Fruit fly (Drosophila melanogaster) whole organism, pupa: ENCODE measurements around the gene Hasp.
A peak's percentile ranks its signal among the peaks of the same experiment; 100 is the strongest.

Experiments
- CG10348 ChIP-seq: fragments of 200-800 bp; sonication (Bioruptor generic); IDR thresholded peaks from 2 replicates; pipeline ENCODE4 v1.3.6; 2022; ENCODE audit warnings: missing biosample characterization, missing genetic modification characterization
- CG12605 ChIP-seq: fragments of 200-800 bp; sonication (Bioruptor generic); IDR thresholded peaks from 2 replicates; pipeline ENCODE4 v1.3.6; 2022; ENCODE audit warnings: missing biosample characterization, missing genetic modification characterization
- CG13204 ChIP-seq: fragments of 200-800 bp; sonication (Bioruptor generic); optimal IDR thresholded peaks from 2 replicates; lab custom pipeline; 2018; ENCODE audit warnings: missing biosample characterization, mild to moderate bottlenecking, missing genetic modification characterization, moderate library complexity
- CG14655 ChIP-seq: fragments of 200-800 bp; sonication (Bioruptor generic); optimal IDR thresholded peaks from 3 replicates; lab custom pipeline; 2017; ENCODE audit warnings: mild to moderate bottlenecking, missing biosample characterization, missing genetic modification reagents, missing genetic modification characterization
- CG15710 ChIP-seq: fragments of 200-800 bp; sonication (Bioruptor generic); optimal IDR thresholded peaks from 2 replicates; lab custom pipeline; 2018; ENCODE audit warnings: missing biosample characterization, mild to moderate bottlenecking, missing genetic modification characterization, moderate library complexity
- CG17806 ChIP-seq: fragments of 200-800 bp; sonication (Bioruptor generic); optimal IDR thresholded peaks from 2 replicates; lab custom pipeline; 2018; ENCODE audit warnings: missing biosample characterization, mild to moderate bottlenecking, missing genetic modification characterization, moderate library complexity
- CG32121 ChIP-seq: fragments of 200-800 bp; sonication (Bioruptor generic); IDR thresholded peaks from 2 replicates; pipeline ENCODE4 v1.3.6; 2022; ENCODE audit warnings: missing biosample characterization, missing genetic modification characterization
- CG34367 ChIP-seq: fragments of 200-800 bp; sonication (Bioruptor generic); optimal IDR thresholded peaks from 2 replicates; lab custom pipeline; 2018; ENCODE audit warnings: missing biosample characterization, mild to moderate bottlenecking, missing genetic modification characterization
- CG4496 ChIP-seq: fragments of 200-800 bp; sonication (Bioruptor generic); IDR thresholded peaks from 3 replicates; pipeline ENCODE4 v1.3.6; 2022; ENCODE audit warnings: missing biosample characterization, missing genetic modification characterization
- CG8159 ChIP-seq: fragments of 200-800 bp; sonication (Bioruptor generic); optimal IDR thresholded peaks from 3 replicates; lab custom pipeline; 2018; ENCODE audit warnings: missing biosample characterization, mild to moderate bottlenecking, missing genetic modification characterization, moderate library complexity
- CG8301 ChIP-seq: fragments of 200-800 bp; sonication (Bioruptor generic); optimal IDR thresholded peaks from 2 replicates; lab custom pipeline; 2018; ENCODE audit warnings: missing biosample characterization, mild to moderate bottlenecking, missing genetic modification characterization
- CG9948 ChIP-seq: fragments of 200-800 bp; sonication (Bioruptor generic); optimal IDR thresholded peaks from 2 replicates; lab custom pipeline; 2018; ENCODE audit warnings: missing biosample characterization, mild to moderate bottlenecking, missing genetic modification characterization, moderate library complexity
- D1 ChIP-seq: fragments of 200-800 bp; sonication (Bioruptor generic); optimal IDR thresholded peaks from 2 replicates; lab custom pipeline; 2018; ENCODE audit warnings: missing biosample characterization, mild to moderate bottlenecking, missing genetic modification characterization, moderate library complexity
- EcR ChIP-seq: fragments of 200-800 bp; sonication (Bioruptor generic); optimal IDR thresholded peaks from 3 replicates; lab custom pipeline; 2019; ENCODE audit warnings: missing biosample characterization, missing genetic modification characterization, mild to moderate bottlenecking, moderate library complexity, missing genetic modification reagents
- Ets98B ChIP-seq: fragments of 200-800 bp; sonication (Bioruptor generic); IDR thresholded peaks from 2 replicates; pipeline ENCODE4 v1.3.6; 2022; ENCODE audit warnings: missing biosample characterization, missing genetic modification characterization
- Pif1A ChIP-seq: fragments of 200-800 bp; sonication (Bioruptor generic); optimal IDR thresholded peaks from 3 replicates; lab custom pipeline; 2016; ENCODE audit warnings: missing biosample characterization, missing genetic modification characterization
- Pif1B ChIP-seq: fragments of 200-800 bp; sonication (Bioruptor generic); optimal IDR thresholded peaks from 3 replicates; lab custom pipeline; 2016; ENCODE audit warnings: missing biosample characterization, missing genetic modification characterization
- Snoo ChIP-seq: fragments of 200-800 bp; sonication (Bioruptor generic); optimal IDR thresholded peaks from 3 replicates; lab custom pipeline; 2017; ENCODE audit warnings: missing biosample characterization, mild to moderate bottlenecking, missing genetic modification characterization, inconsistent platforms
- fd96Ca ChIP-seq: fragments of 200-800 bp; sonication (Bioruptor generic); IDR thresholded peaks from 3 replicates; pipeline ENCODE4 v1.3.6; 2022; ENCODE audit warnings: missing biosample characterization, missing genetic modification characterization
- gl ChIP-seq: fragments of 200-800 bp; sonication (Bioruptor generic); optimal IDR thresholded peaks from 2 replicates; lab custom pipeline; 2018; ENCODE audit warnings: missing biosample characterization, mild to moderate bottlenecking, missing genetic modification characterization
- rn ChIP-seq: fragments of 200-800 bp; sonication (Bioruptor generic); IDR thresholded peaks from 2 replicates; pipeline ENCODE4 v1.3.6; 2022; ENCODE audit warnings: missing biosample characterization, missing genetic modification characterization

Gene Hasp

DNA sequence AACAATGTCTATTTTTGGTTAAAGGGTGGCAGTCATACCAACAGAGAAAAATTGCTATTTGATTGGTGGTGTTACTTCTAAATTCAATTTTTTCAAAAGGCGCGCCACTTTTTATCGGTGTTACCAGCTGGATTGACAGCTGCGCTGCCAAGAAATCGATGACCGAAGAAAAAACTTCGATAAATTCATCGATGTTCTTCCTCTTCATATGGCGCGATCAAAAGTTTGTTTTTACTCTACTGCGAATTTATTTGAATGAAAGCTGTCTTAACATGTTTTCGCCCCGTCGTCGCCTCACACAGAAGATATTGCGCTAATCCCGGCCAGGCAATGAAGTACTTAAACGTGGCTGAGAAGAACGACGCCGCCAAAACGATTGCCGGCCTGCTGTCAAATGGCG, 19.0 kb downstream of the Hasp start, which contains the start of gene Top3alpha:
Top3alpha (plus strand) TSS at position 186 of the 400 bp plus-strand sequence.
- TF ChIP-seq fd96Ca (GFP tag; lab: Robert Waterston, UW) (no peak), EcR (GFP tag; lab: Kevin White, UChicago) (no peak), CG34367 (tag; lab: Kevin White, UChicago) (no peak), gl (no peak), CG32121 (GFP tag; lab: Robert Waterston, UW) (no peak), Ets98B (GFP tag; lab: Robert Waterston, UW) (no peak), CG17806 (no peak), CG13204 (GFP tag; lab: Kevin White, UChicago) (no peak), CG15710 (no peak)

- peak; percentile 19 for TF ChIP-seq EcR (GFP tag; lab: Kevin White, UChicago)
- peak; percentile 70 for TF ChIP-seq CG15710
- no peak for TF ChIP-seq CG34367 (tag; lab: Kevin White, UChicago)
- no peak for TF ChIP-seq rn (GFP tag; lab: Robert Waterston, UW)
- TF ChIP-seq CG32121 (GFP tag; lab: Robert Waterston, UW), result peak; percentile 56; the same call in 1 of the 2 replicates
- peak; percentile 43 for TF ChIP-seq CG9948 (tag; lab: Kevin White, UChicago)
Observed at dm6 chr2L:19492934-19493686, 23.9 kb downstream of the Hasp start, which contains the start of the genes swm and Ctu2. Gene swm, plus strand, starts transcription at chr2L:19493251. Gene Ctu2, minus strand, starts transcription at chr2L:19493253.

DNA sequence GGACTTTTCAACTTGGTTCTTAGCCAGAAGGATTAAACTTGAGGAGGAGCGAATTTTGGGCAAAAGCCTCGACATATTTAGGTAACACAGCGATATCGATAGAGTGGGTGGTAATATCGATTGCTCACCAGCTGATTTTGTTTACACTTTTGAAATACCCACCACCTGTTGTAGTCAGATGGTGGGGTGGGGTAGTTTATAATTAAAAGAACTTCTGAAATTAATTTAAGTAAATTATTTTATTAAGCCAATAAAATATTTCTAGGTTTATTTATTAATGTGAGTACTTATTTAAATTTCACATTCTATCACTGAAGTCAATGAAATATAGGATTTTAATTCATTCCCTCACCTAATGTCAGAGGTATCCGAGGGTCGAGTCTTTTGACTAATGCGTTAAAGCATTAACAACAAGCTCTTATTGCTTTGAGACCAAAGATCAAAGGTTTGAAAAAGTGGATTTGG, 27.0 kb downstream of the Hasp start, which contains the start of the genes CG10194 and CG18094:
CG10194 (minus strand) TSS at position 108 of the 465 bp plus-strand sequence.
CG18094 (plus strand) TSS at position 266 of the 465 bp plus-strand sequence.
- TF ChIP-seq rn (GFP tag; lab: Robert Waterston, UW), result no peak
- TF ChIP-seq CG4496 (GFP tag; lab: Robert Waterston, UW), result peak; percentile 40; the same call in 1 of the 3 replicates
- no peak for TF ChIP-seq CG10348 (GFP tag; lab: Robert Waterston, UW)
- TF ChIP-seq CG32121 (GFP tag; lab: Robert Waterston, UW), result peak; percentile 50
- TF ChIP-seq CG12605 (GFP tag; lab: Robert Waterston, UW), result peak; percentile 61
- TF ChIP-seq D1 (tag; lab: Kevin White, UChicago), result no peak
- TF ChIP-seq CG9948 (tag; lab: Kevin White, UChicago), result no peak
- no peak for TF ChIP-seq CG14655 (GFP tag; lab: Kevin White, UChicago)
- no peak for TF ChIP-seq CG8159
- no peak for TF ChIP-seq Snoo (tag; lab: Kevin White, UChicago)
- TF ChIP-seq Pif1B (GFP tag; lab: Kevin White, UChicago), result no peak

DNA sequence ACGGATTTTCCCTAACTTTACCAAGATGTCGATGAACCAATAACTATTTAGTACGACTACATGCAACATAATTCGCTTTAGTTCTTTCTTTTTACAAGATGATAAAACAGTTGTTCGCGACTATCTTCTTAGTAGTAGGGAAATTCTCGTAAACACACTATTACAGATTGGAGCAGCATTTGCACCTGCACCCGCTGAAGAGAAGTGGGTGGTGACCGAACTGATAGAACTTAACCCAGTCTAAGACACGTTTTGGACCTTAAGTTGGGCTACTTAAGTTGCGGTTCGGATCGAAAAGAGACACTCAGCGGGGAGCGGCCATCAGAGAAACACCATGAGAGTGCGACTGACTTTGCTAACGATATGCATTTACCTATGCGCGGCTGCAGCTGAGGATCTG, 29.8 kb downstream of the Hasp start, which contains the start of gene CG13083:
CG13083 (plus strand) TSS at position 301 of the 400 bp plus-strand sequence.
- TF ChIP-seq CG10348 (GFP tag; lab: Robert Waterston, UW), result no peak

dm6 chr2L:19484539-19484938, 32.5 kb downstream of the Hasp start, which contains the start of the genes CG10195 and CG13084:
Gene CG10195, minus strand, starts transcription at chr2L:19484705.
Gene CG13084, plus strand, starts transcription at chr2L:19484930.
- TF ChIP-seq rn (GFP tag; lab: Robert Waterston, UW) (no peak), fd96Ca (GFP tag; lab: Robert Waterston, UW) (no peak), gl (no peak), CG17806 (no peak)

dm6 chr2L:19480406-19481334, 36.3 kb downstream of the Hasp start:
- TF ChIP-seq CG34367 (tag; lab: Kevin White, UChicago), result no peak
- no peak for TF ChIP-seq D1 (tag; lab: Kevin White, UChicago)
- no peak for TF ChIP-seq gl
- TF ChIP-seq Snoo (tag; lab: Kevin White, UChicago), result no peak
- TF ChIP-seq rn (GFP tag; lab: Robert Waterston, UW), result no peak
- TF ChIP-seq CG8301 (tag; lab: Kevin White, UChicago), result no peak
- no peak for TF ChIP-seq Pif1B (GFP tag; lab: Kevin White, UChicago)
- TF ChIP-seq CG14655 (GFP tag; lab: Kevin White, UChicago), result no peak
- no peak for TF ChIP-seq Ets98B (GFP tag; lab: Robert Waterston, UW)
- no peak for TF ChIP-seq CG15710
- TF ChIP-seq CG12605 (GFP tag; lab: Robert Waterston, UW), result no peak
- TF ChIP-seq CG4496 (GFP tag; lab: Robert Waterston, UW), result no peak
- TF ChIP-seq CG13204 (GFP tag; lab: Kevin White, UChicago), result no peak
- TF ChIP-seq Pif1A (GFP tag; lab: Kevin White, UChicago), result no peak
